Worm (Caenorhabditis elegans): ENCODE measurements around the gene xdh-1.

ce11 chrIV:14408569-14408968 lies 4.1 kb downstream of the xdh-1 start:
- no peak for TF ChIP-seq lin-15B (tag; optimal IDR thresholded peaks at IDR 0.05)
- TF ChIP-seq nhr-11 (tag; optimal IDR thresholded peaks at IDR 0.05): no peak
- TF ChIP-seq nhr-28 (tag; optimal IDR thresholded peaks at IDR 0.05): no peak
- TF ChIP-seq elt-2 (tag; optimal IDR thresholded peaks at IDR 0.05): no peak
- TF ChIP-seq fkh-10 (GFP tag; optimal IDR thresholded peaks at IDR 0.05): no peak
- no peak for TF ChIP-seq elt-1 (tag; optimal IDR thresholded peaks at IDR 0.05)
- no peak for TF ChIP-seq nhr-237 (tag; optimal IDR thresholded peaks at IDR 0.05)
- no peak for TF ChIP-seq ztf-11 (tag; optimal IDR thresholded peaks at IDR 0.05)
- no peak for TF ChIP-seq nfya-1 (tag; optimal IDR thresholded peaks at IDR 0.05; ENCODE audit: insufficient read depth)
- no peak for TF ChIP-seq ceh-28 (tag; optimal IDR thresholded peaks at IDR 0.05)
- no peak for TF ChIP-seq snpc-4 (tag; optimal IDR thresholded peaks at IDR 0.05)
